Worm (Caenorhabditis elegans) whole organism, mixed stage, embryonic: ENCODE results near the gene fbxc-26.

Source experiments
- ces-1 ChIP-seq: fragments of 150-350 bp; optimal IDR thresholded peaks from 2 replicates; lab custom pipeline; 2014; ENCODE audit warnings: missing biosample characterization, missing genetic modification reagents, missing genetic modification characterization
- elt-3 ChIP-seq: fragments of 150-350 bp; optimal IDR thresholded peaks from 2 replicates; lab custom pipeline; 2014; ENCODE audit warnings: missing biosample characterization, missing genetic modification characterization
- lin-13 ChIP-seq: fragments of 150-350 bp; optimal IDR thresholded peaks from 2 replicates; lab custom pipeline; 2014; ENCODE audit warnings: missing biosample characterization, missing genetic modification characterization
- lsy-2 ChIP-seq: fragments of 150-350 bp; optimal IDR thresholded peaks from 2 replicates; lab custom pipeline; 2014; ENCODE audit warnings: missing biosample characterization, missing genetic modification characterization
- mab-5 ChIP-seq: fragments of 150-350 bp; optimal IDR thresholded peaks from 2 replicates; lab custom pipeline; 2014; ENCODE audit warnings: missing biosample characterization, missing genetic modification characterization
- mls-2 ChIP-seq: sonication (generic microtip); optimal IDR thresholded peaks from 2 replicates; lab custom pipeline; 2016; ENCODE audit warnings: mild to moderate bottlenecking, missing genetic modification characterization, moderate library complexity, missing compliant biosample characterization
- nhr-237 ChIP-seq: fragments of 150-350 bp; optimal IDR thresholded peaks from 2 replicates; lab custom pipeline; 2014; ENCODE audit warnings: missing biosample characterization, missing genetic modification characterization
- nhr-28 ChIP-seq: fragments of 150-350 bp; optimal IDR thresholded peaks from 2 replicates; lab custom pipeline; 2014; ENCODE audit warnings: missing biosample characterization, missing genetic modification characterization
- nhr-76 ChIP-seq: sonication (generic microtip); optimal IDR thresholded peaks from 2 replicates; lab custom pipeline; 2017; ENCODE audit warnings: missing biosample characterization, missing genetic modification characterization
- sem-2 ChIP-seq: fragments of 200-800 bp; sonication (Bioruptor generic); optimal IDR thresholded peaks from 2 replicates; lab custom pipeline; 2018; ENCODE audit warnings: mild to moderate bottlenecking, missing genetic modification characterization, missing compliant biosample characterization
- unc-62 ChIP-seq: fragments of 150-350 bp; optimal IDR thresholded peaks from 2 replicates; lab custom pipeline; 2014; ENCODE audit warnings: missing biosample characterization, missing genetic modification reagents, missing genetic modification characterization
- zip-8 ChIP-seq: fragments of 150-350 bp; optimal IDR thresholded peaks from 2 replicates; lab custom pipeline; 2014; ENCODE audit warnings: missing biosample characterization, missing genetic modification characterization

ce11 chrII:1648768-1649167 is 45.7 kb downstream of the fbxc-26 start, which contains the start of gene fbxb-21:
- TF ChIP-seq unc-62 = no peak
- no peak for TF ChIP-seq mls-2 (tag; lab: Kevin White, UChicago)
- no peak for TF ChIP-seq lsy-2
- no peak for TF ChIP-seq nhr-76
- no peak for TF ChIP-seq nhr-237 (tag; lab: Kevin White, UChicago)
- TF ChIP-seq lin-13 (tag; lab: Kevin White, UChicago) = no peak
- TF ChIP-seq mab-5 (tag; lab: Kevin White, UChicago) = no peak
- TF ChIP-seq zip-8 = no peak
- no peak for TF ChIP-seq nhr-28 (tag; lab: Kevin White, UChicago)
- no peak for TF ChIP-seq elt-3
- no peak for TF ChIP-seq sem-2 (GFP tag; lab: Kevin White, UChicago)
- no peak for TF ChIP-seq ces-1 (GFP tag; lab: Kevin White, UChicago)
